Fruit fly (Drosophila melanogaster) whole organism, embryonic: ENCODE data around the gene CG5521.

Experiments used
- Ada2b ChIP-seq: fragments of 200-800 bp; sonication (Bioruptor generic); IDR thresholded peaks from 2 replicates; pipeline ENCODE4 v1.3.6; 2022; ENCODE audit warnings: missing biosample characterization, missing genetic modification characterization
- Awh ChIP-seq: fragments of 200-800 bp; sonication (Bioruptor generic); IDR thresholded peaks from 2 replicates; pipeline ENCODE4, ENCODE4 v1.3.6; 2022; ENCODE audit warnings: missing biosample characterization, missing genetic modification characterization
- Blimp-1 ChIP-seq: fragments of 200-800 bp; sonication (Bioruptor generic); optimal IDR thresholded peaks from 3 replicates; lab custom pipeline; 2018; ENCODE audit warnings: missing biosample characterization, missing genetic modification characterization, mild to moderate bottlenecking, moderate library complexity, missing genetic modification reagents
- BtbVII ChIP-seq: fragments of 200-800 bp; sonication (Bioruptor generic); optimal IDR thresholded peaks from 3 replicates; lab custom pipeline; 2017; ENCODE audit warnings: missing biosample characterization, mild to moderate bottlenecking, missing genetic modification characterization
- Bteb2 ChIP-seq: fragments of 200-800 bp; sonication (Bioruptor generic); optimal IDR thresholded peaks from 2 replicates; lab custom pipeline; 2016; ENCODE audit warnings: missing biosample characterization, missing genetic modification characterization
- CG1024 ChIP-seq: fragments of 200-800 bp; sonication (Bioruptor generic); IDR thresholded peaks from 2 replicates; pipeline ENCODE4 v1.3.6; 2022; ENCODE audit warnings: missing biosample characterization, missing genetic modification characterization
- CG10366 ChIP-seq: fragments of 200-800 bp; sonication (Bioruptor generic); IDR thresholded peaks from 2 replicates; pipeline ENCODE4 v1.3.6; 2022; ENCODE audit warnings: missing biosample characterization, missing genetic modification characterization
- CG11504 ChIP-seq: fragments of 200-800 bp; sonication (Bioruptor generic); optimal IDR thresholded peaks from 3 replicates; lab custom pipeline; 2019; ENCODE audit warnings: missing biosample characterization, mild to moderate bottlenecking, missing genetic modification characterization, moderate library complexity
- CG11723 ChIP-seq: fragments of 200-800 bp; sonication (Bioruptor generic); optimal IDR thresholded peaks from 2 replicates; lab custom pipeline; 2017; ENCODE audit warnings: missing biosample characterization, mild to moderate bottlenecking, missing genetic modification characterization
- CG12219 ChIP-seq: fragments of 200-800 bp; sonication (Bioruptor generic); optimal IDR thresholded peaks from 3 replicates; lab custom pipeline; 2018; ENCODE audit warnings: missing biosample characterization, mild to moderate bottlenecking, missing genetic modification characterization
- CG12391 ChIP-seq: fragments of 200-800 bp; sonication (Bioruptor generic); optimal IDR thresholded peaks from 3 replicates; lab custom pipeline; 2018; ENCODE audit warnings: missing biosample characterization, mild to moderate bottlenecking, missing genetic modification characterization, moderate library complexity
- CG12769 ChIP-seq: fragments of 200-800 bp; sonication (Bioruptor generic); optimal IDR thresholded peaks from 2 replicates; lab custom pipeline; 2019; ENCODE audit warnings: missing biosample characterization, mild to moderate bottlenecking, missing genetic modification characterization, moderate library complexity
- CG13424 ChIP-seq: fragments of 200-800 bp; sonication (Bioruptor generic); optimal IDR thresholded peaks from 2 replicates; lab custom pipeline; 2019; ENCODE audit warnings: missing biosample characterization, mild to moderate bottlenecking, missing genetic modification characterization, moderate library complexity
- CG14860 ChIP-seq: fragments of 200-800 bp; sonication (Bioruptor generic); IDR thresholded peaks from 3 replicates; pipeline ENCODE4 v1.3.6; 2022; ENCODE audit warnings: missing biosample characterization, missing genetic modification characterization; ENCODE audit not compliant: partially characterized antibody
- CG15073 ChIP-seq: fragments of 200-800 bp; sonication (Bioruptor generic); optimal IDR thresholded peaks from 2 replicates; lab custom pipeline; 2016; ENCODE audit warnings: missing biosample characterization, missing genetic modification characterization
- CG16813 ChIP-seq: fragments of 200-800 bp; sonication (Bioruptor generic); IDR thresholded peaks from 3 replicates; pipeline ENCODE4 v1.3.6; 2022; ENCODE audit warnings: missing biosample characterization, missing genetic modification characterization; ENCODE audit not compliant: partially characterized antibody
- CG3281 ChIP-seq: fragments of 200-800 bp; sonication (Bioruptor generic); optimal IDR thresholded peaks from 3 replicates; lab custom pipeline; 2017; ENCODE audit warnings: missing biosample characterization, mild to moderate bottlenecking, missing genetic modification characterization
- CG3407 ChIP-seq: fragments of 200-800 bp; sonication (Bioruptor generic); optimal IDR thresholded peaks from 2 replicates; lab custom pipeline; 2018; ENCODE audit warnings: missing biosample characterization, mild to moderate bottlenecking, missing genetic modification characterization
- CG4424 ChIP-seq: fragments of 200-800 bp; sonication (Bioruptor generic); optimal IDR thresholded peaks from 3 replicates; lab custom pipeline; 2016; ENCODE audit warnings: missing biosample characterization, missing genetic modification characterization
- CG4617 ChIP-seq: fragments of 200-800 bp; sonication (Bioruptor generic); optimal IDR thresholded peaks from 3 replicates; lab custom pipeline; 2016; ENCODE audit warnings: missing biosample characterization, missing genetic modification characterization, borderline replicate concordance
- CG5953 ChIP-seq: fragments of 200-800 bp; sonication (Bioruptor generic); IDR thresholded peaks from 2 replicates; pipeline ENCODE4 v1.3.6; 2022; ENCODE audit warnings: missing biosample characterization, missing genetic modification characterization
- CG7963 ChIP-seq: fragments of 200-800 bp; sonication (Bioruptor generic); IDR thresholded peaks from 3 replicates; pipeline ENCODE4 v1.3.6; 2022; ENCODE audit warnings: missing biosample characterization, missing genetic modification characterization; ENCODE audit not compliant: partially characterized antibody
- CG8281 ChIP-seq: fragments of 200-800 bp; sonication (Bioruptor generic); optimal IDR thresholded peaks from 2 replicates; lab custom pipeline; 2018; ENCODE audit warnings: missing biosample characterization, mild to moderate bottlenecking, missing genetic modification characterization, moderate library complexity
- CG8359 ChIP-seq: fragments of 200-800 bp; sonication (Bioruptor generic); optimal IDR thresholded peaks from 2 replicates; lab custom pipeline; 2017; ENCODE audit warnings: missing biosample characterization, mild to moderate bottlenecking, missing genetic modification characterization, borderline replicate concordance
- CG9817 ChIP-seq: fragments of 200-800 bp; sonication (Bioruptor generic); optimal IDR thresholded peaks from 2 replicates; lab custom pipeline; 2018; ENCODE audit warnings: missing biosample characterization, mild to moderate bottlenecking, missing genetic modification characterization, moderate library complexity
- Chrac-16 ChIP-seq: fragments of 200-800 bp; sonication (Bioruptor generic); optimal IDR thresholded peaks from 3 replicates; lab custom pipeline; 2016; ENCODE audit warnings: missing biosample characterization, missing genetic modification characterization
- CrebB ChIP-seq: fragments of 200-800 bp; sonication (Bioruptor generic); optimal IDR thresholded peaks from 3 replicates; lab custom pipeline; 2018; ENCODE audit warnings: missing biosample characterization, mild to moderate bottlenecking, missing genetic modification characterization
- D19A ChIP-seq: fragments of 200-800 bp; optimal IDR thresholded peaks from 3 replicates; lab custom pipeline; 2019; ENCODE audit warnings: missing biosample characterization, mild to moderate bottlenecking, missing genetic modification characterization, moderate library complexity
- Dip2 ChIP-seq: fragments of 200-800 bp; sonication (Bioruptor generic); IDR thresholded peaks from 2 replicates; pipeline ENCODE4 v1.3.6; 2022; ENCODE audit warnings: missing biosample characterization, missing genetic modification characterization
- Elba2 ChIP-seq: fragments of 200-800 bp; sonication (Bioruptor generic); optimal IDR thresholded peaks from 3 replicates; lab custom pipeline; 2016; ENCODE audit warnings: missing biosample characterization, missing genetic modification characterization
- H2.0 ChIP-seq: fragments of 200-800 bp; sonication (Bioruptor generic); IDR thresholded peaks from 2 replicates; pipeline ENCODE4 v1.3.6; 2022; ENCODE audit warnings: missing biosample characterization, missing genetic modification characterization
- Hmr ChIP-seq: fragments of 200-800 bp; sonication (Bioruptor generic); optimal IDR thresholded peaks from 3 replicates; lab custom pipeline; 2017; ENCODE audit warnings: mild to moderate bottlenecking, missing biosample characterization, missing genetic modification reagents, missing genetic modification characterization
- Hr3 ChIP-seq: fragments of 200-800 bp; sonication (Bioruptor generic); optimal IDR thresholded peaks from 3 replicates; lab custom pipeline; 2016; ENCODE audit warnings: missing biosample characterization, missing genetic modification characterization
- Hr78 ChIP-seq, 2 experiments: fragments of 200-800 bp in 1 of 2; fragments of >200 bp in 1 of 2; sonication (Bioruptor generic) in 1 of 2; optimal IDR thresholded peaks; 2 replicates each; lab custom pipeline; 2017 to 2019; ENCODE audit warnings: missing biosample characterization in 2 of 2, missing genetic modification characterization in 2 of 2, mild to moderate bottlenecking in 1 of 2, moderate library complexity in 1 of 2
- Nf-YC ChIP-seq: fragments of 200-800 bp; optimal IDR thresholded peaks from 3 replicates; lab custom pipeline; 2019; ENCODE audit warnings: missing biosample characterization, mild to moderate bottlenecking, missing genetic modification characterization, moderate library complexity
- PHDP ChIP-seq: fragments of 200-800 bp; sonication (Bioruptor generic); optimal IDR thresholded peaks from 3 replicates; lab custom pipeline; 2018; ENCODE audit warnings: missing biosample characterization, mild to moderate bottlenecking, missing genetic modification characterization, moderate library complexity
- br ChIP-seq: fragments of >200 bp; optimal IDR thresholded peaks from 2 replicates; lab custom pipeline; 2017
- caup ChIP-seq: fragments of 200-800 bp; sonication (Bioruptor generic); optimal IDR thresholded peaks from 3 replicates; lab custom pipeline; 2017; ENCODE audit warnings: missing biosample characterization, mild to moderate bottlenecking, missing genetic modification characterization, moderate library complexity; ENCODE audit not compliant: severe bottlenecking
- dysf ChIP-seq: fragments of 200-800 bp; sonication (Bioruptor generic); IDR thresholded peaks from 3 replicates; pipeline ENCODE4 v1.3.6; 2022; ENCODE audit warnings: missing biosample characterization, missing genetic modification characterization
- ewg ChIP-seq: fragments of 200-800 bp; sonication (Bioruptor generic); optimal IDR thresholded peaks from 3 replicates; lab custom pipeline; 2017; ENCODE audit warnings: mild to moderate bottlenecking, missing biosample characterization, missing genetic modification reagents, missing genetic modification characterization
- fd3F ChIP-seq: fragments of 200-800 bp; sonication (Bioruptor generic); optimal IDR thresholded peaks from 2 replicates; lab custom pipeline; 2018; ENCODE audit warnings: missing biosample characterization, mild to moderate bottlenecking, missing genetic modification characterization, moderate library complexity
- grau ChIP-seq: fragments of 200-800 bp; optimal IDR thresholded peaks from 3 replicates; lab custom pipeline; 2019; ENCODE audit warnings: missing biosample characterization, mild to moderate bottlenecking, missing genetic modification characterization, moderate library complexity
- her ChIP-seq: fragments of 200-800 bp; sonication (Bioruptor generic); optimal IDR thresholded peaks from 2 replicates; lab custom pipeline; 2016; ENCODE audit warnings: missing biosample characterization, missing genetic modification characterization
- lilli ChIP-seq: fragments of 200-800 bp; sonication (Bioruptor generic); optimal IDR thresholded peaks from 3 replicates; lab custom pipeline; 2016; ENCODE audit warnings: missing biosample characterization, missing genetic modification characterization
- onecut ChIP-seq: fragments of 200-800 bp; sonication (Bioruptor generic); IDR thresholded peaks from 2 replicates; pipeline ENCODE4 v1.3.6; 2022; ENCODE audit warnings: missing biosample characterization, missing genetic modification characterization
- ro ChIP-seq: fragments of 200-800 bp; sonication (Bioruptor generic); IDR thresholded peaks from 2 replicates; pipeline ENCODE4 v1.3.6; 2022; ENCODE audit warnings: missing biosample characterization, missing genetic modification characterization
- sc ChIP-seq, 3 experiments: fragments of >200 bp in 2 of 3; fragments of 200-800 bp in 1 of 3; sonication (Bioruptor generic) in 1 of 3; optimal IDR thresholded peaks; 2 replicates in 2 of 3; 3 replicates in 1 of 3; lab custom pipeline; 2017; ENCODE audit warnings: mild to moderate bottlenecking in 1 of 3, missing biosample characterization in 1 of 3, missing genetic modification characterization in 1 of 3, missing genetic modification reagents in 1 of 3
- sr ChIP-seq: fragments of 200-800 bp; sonication (Bioruptor generic); IDR thresholded peaks from 3 replicates; pipeline ENCODE4 v1.3.6; 2022; ENCODE audit warnings: missing biosample characterization, missing genetic modification characterization

Gene CG5521

DNA sequence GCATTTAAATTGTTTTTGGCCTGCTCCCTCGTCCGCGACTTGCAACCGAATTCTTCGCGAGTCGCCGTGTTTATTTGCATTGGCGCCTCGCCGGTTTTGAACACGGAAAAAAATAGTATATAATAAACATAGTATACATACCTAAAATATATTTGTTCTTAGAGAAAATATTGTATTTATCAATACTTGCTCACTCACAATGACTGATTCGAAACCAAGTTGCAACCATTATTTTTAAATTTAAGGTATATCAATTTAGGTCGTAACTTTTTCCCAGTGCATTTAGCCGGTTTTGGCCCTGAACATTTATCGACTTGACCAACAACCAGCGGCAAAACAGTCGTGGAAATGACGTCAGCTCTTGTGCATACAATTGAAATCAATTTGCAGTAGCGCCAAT is 38.3 kb upstream of the CG5521 start (continued):
- TF ChIP-seq Chrac-16 (GFP tag; lab: Kevin White, UChicago) (peak; percentile 4), CrebB (peak; percentile 57), Ada2b (GFP tag; lab: Robert Waterston, UW) (0 out of 2 replicates have a peak, but pooled peaks have one; percentile 60), CG8359 (GFP tag; lab: Kevin White, UChicago) (peak; percentile 5), CG3407 (GFP tag; lab: Kevin White, UChicago) (peak; percentile 36), Nf-YC (tag; lab: Kevin White, UChicago) (no peak), CG12219 (GFP tag; lab: Kevin White, UChicago) (peak; percentile 64), Dip2 (GFP tag; lab: Robert Waterston, UW) (no peak), sr (GFP tag; lab: Robert Waterston, UW) (no peak), H2.0 (GFP tag; lab: Robert Waterston, UW) (peak; percentile 65), Elba2 (GFP tag; lab: Kevin White, UChicago) (no peak), dysf (peak; percentile 29; the same call in 1 of the 3 replicates), onecut (GFP tag; lab: Robert Waterston, UW) (peak; percentile 14; the same call in 1 of the 2 replicates), Hr78 (GFP tag; optimal IDR thresholded peaks at IDR 0.05; lab: Kevin White, UChicago) (peak in 1 of 2 experiments; percentile 18), ewg (GFP tag; lab: Kevin White, UChicago) (peak; percentile 45), caup (GFP tag; lab: Kevin White, UChicago) (peak; percentile 19), CG15073 (GFP tag; lab: Kevin White, UChicago) (no peak), Hmr (GFP tag; lab: Kevin White, UChicago) (peak; percentile 39), Bteb2 (GFP tag; lab: Kevin White, UChicago) (no peak), CG11723 (peak; percentile 21), CG9817 (peak; percentile 44), PHDP (tag; lab: Kevin White, UChicago) (peak; percentile 74), CG10366 (GFP tag; lab: Robert Waterston, UW) (peak; percentile 72), CG1024 (GFP tag; lab: Robert Waterston, UW) (0 out of 2 replicates have a peak, but pooled peaks have one; percentile 26), CG16813 (no peak), sc (optimal IDR thresholded peaks at IDR 0.05; lab: Kevin White, UChicago) (no peak), sc (GFP tag; optimal IDR thresholded peaks at IDR 0.05; lab: Kevin White, UChicago) (peak; percentile 27), Blimp-1 (peak; percentile 49), lilli (GFP tag; lab: Kevin White, UChicago) (peak; percentile 33), D19A (tag; lab: Kevin White, UChicago) (peak; percentile 10), CG14860 (GFP tag; lab: Robert Waterston, UW) (no peak), CG4424 (GFP tag; lab: Kevin White, UChicago) (peak; percentile 55), CG11504 (tag; lab: Kevin White, UChicago) (peak; percentile 78), her (GFP tag; lab: Kevin White, UChicago) (no peak), CG12391 (tag; lab: Kevin White, UChicago) (peak; percentile 78), ro (GFP tag; lab: Robert Waterston, UW) (no peak), BtbVII (no peak), br (lab: Kevin White, UChicago) (no peak), Hr3 (GFP tag; lab: Kevin White, UChicago) (peak; percentile 15), CG4617 (GFP tag; lab: Kevin White, UChicago) (peak; percentile 15), CG12769 (peak; percentile 74), Awh (0 out of 2 replicates have a peak, but pooled peaks have one; percentile 10), CG13424 (tag; lab: Kevin White, UChicago) (peak; percentile 86), CG5953 (GFP tag; lab: Robert Waterston, UW) (0 out of 2 replicates have a peak, but pooled peaks have one; percentile 38), CG7963 (no peak), grau (tag; lab: Kevin White, UChicago) (peak; percentile 73), fd3F (GFP tag; lab: Kevin White, UChicago) (peak; percentile 61), CG8281 (tag; lab: Kevin White, UChicago) (peak; percentile 32), CG3281 (GFP tag; lab: Kevin White, UChicago) (peak; percentile 32)
